Worm (Caenorhabditis elegans) whole organism, L4 larva: Measurements from ENCODE around the gene fbxa-135.

Experiments
- F10B5.3 ChIP-seq: sonication (generic microtip); optimal IDR thresholded peaks from 2 replicates; lab custom pipeline; 2016; ENCODE audit warnings: mild to moderate bottlenecking, missing genetic modification characterization, missing compliant biosample characterization
- Y5F2A.4 ChIP-seq: fragments of 200-800 bp; sonication (Bioruptor generic); optimal IDR thresholded peaks from 2 replicates; lab custom pipeline; 2018; ENCODE audit warnings: mild to moderate bottlenecking, missing genetic modification characterization, missing compliant biosample characterization
- aly-2 ChIP-seq: sonication (generic microtip); optimal IDR thresholded peaks from 2 replicates; lab custom pipeline; 2018; ENCODE audit warnings: missing biosample characterization, missing genetic modification characterization
- ceh-28 ChIP-seq: fragments of 150-350 bp; optimal IDR thresholded peaks from 2 replicates; lab custom pipeline; 2014; ENCODE audit warnings: missing biosample characterization, missing genetic modification reagents, missing genetic modification characterization
- ceh-44 ChIP-seq: fragments of 200-800 bp; sonication (Bioruptor generic); IDR thresholded peaks from 2 replicates; pipeline ENCODE4 v1.3.6; 2022; ENCODE audit warnings: missing genetic modification reagents, missing genetic modification characterization, missing compliant biosample characterization
- daf-12 ChIP-seq: fragments of 150-350 bp; optimal IDR thresholded peaks from 2 replicates; lab custom pipeline; 2014; ENCODE audit warnings: missing biosample characterization, missing genetic modification reagents, missing genetic modification characterization
- daf-16 ChIP-seq, 3 experiments: sonication (generic microtip); optimal IDR thresholded peaks; 2 replicates each; lab custom pipeline; 2016 to 2017; ENCODE audit warnings: missing genetic modification characterization in 3 of 3, missing genetic modification reagents in 3 of 3, mild to moderate bottlenecking in 2 of 3, missing compliant biosample characterization in 2 of 3, missing biosample characterization in 1 of 3, moderate library complexity in 1 of 3
- dmd-9 ChIP-seq: fragments of 200-800 bp; sonication (Bioruptor generic); IDR thresholded peaks from 2 replicates; pipeline ENCODE4 v1.3.6; 2022; ENCODE audit warnings: missing genetic modification reagents, missing genetic modification characterization, missing compliant biosample characterization
- dve-1 ChIP-seq: sonication (generic microtip); optimal IDR thresholded peaks from 2 replicates; lab custom pipeline; 2017; ENCODE audit warnings: antibody characterized with exemption, mild to moderate bottlenecking, missing genetic modification characterization, missing compliant biosample characterization; ENCODE audit not compliant: insufficient read depth
- egl-27 ChIP-seq: sonication (generic microtip); optimal IDR thresholded peaks from 3 replicates; lab custom pipeline; 2017; ENCODE audit warnings: missing biosample characterization, missing genetic modification reagents, missing genetic modification characterization
- fkh-10 ChIP-seq: fragments of 150-350 bp; optimal IDR thresholded peaks from 2 replicates; lab custom pipeline; 2014; ENCODE audit warnings: missing biosample characterization, missing genetic modification reagents, missing genetic modification characterization
- gei-8 ChIP-seq: fragments of 200-800 bp; sonication (Bioruptor generic); optimal IDR thresholded peaks from 2 replicates; lab custom pipeline; 2018; ENCODE audit warnings: mild to moderate bottlenecking, missing genetic modification characterization, missing compliant biosample characterization
- hlh-11 ChIP-seq: fragments of 200-800 bp; sonication (Bioruptor generic); optimal IDR thresholded peaks from 2 replicates; lab custom pipeline; 2018; ENCODE audit warnings: mild to moderate bottlenecking, missing genetic modification characterization, missing compliant biosample characterization
- hmg-1.1 ChIP-seq: fragments of 200-800 bp; sonication (Bioruptor generic); IDR thresholded peaks from 2 replicates; pipeline ENCODE4 v1.3.6; 2022; ENCODE audit warnings: missing genetic modification reagents, missing genetic modification characterization, missing compliant biosample characterization
- jun-1 ChIP-seq: fragments of 150-350 bp; optimal IDR thresholded peaks from 2 replicates; lab custom pipeline; 2014; ENCODE audit warnings: missing biosample characterization, missing genetic modification reagents, missing genetic modification characterization
- lin-1 ChIP-seq: fragments of 200-800 bp; sonication (Bioruptor generic); IDR thresholded peaks from 2 replicates; pipeline ENCODE4 v1.3.6; 2022; ENCODE audit warnings: missing genetic modification reagents, missing genetic modification characterization, missing compliant biosample characterization
- lin-15B ChIP-seq: fragments of 150-350 bp; sonication (generic microtip); optimal IDR thresholded peaks from 3 replicates; lab custom pipeline; 2014; ENCODE audit warnings: missing biosample characterization, missing genetic modification characterization
- lin-38 ChIP-seq: fragments of 200-800 bp; sonication (Bioruptor generic); IDR thresholded peaks from 2 replicates; pipeline ENCODE4 v1.3.6; 2022; ENCODE audit warnings: missing genetic modification reagents, missing genetic modification characterization, missing compliant biosample characterization
- lin-39 ChIP-seq: fragments of 150-350 bp; optimal IDR thresholded peaks from 2 replicates; lab custom pipeline; 2014; ENCODE audit warnings: missing biosample characterization, missing genetic modification reagents, missing genetic modification characterization
- lir-3 ChIP-seq: sonication (generic microtip); optimal IDR thresholded peaks from 2 replicates; lab custom pipeline; 2016; ENCODE audit warnings: mild to moderate bottlenecking, missing genetic modification characterization, missing compliant biosample characterization
- madf-5 ChIP-seq, 2 experiments: fragments of 200-800 bp; sonication (Bioruptor generic); IDR thresholded peaks; 2 replicates each; pipeline ENCODE4 v1.3.6; 2022; ENCODE audit warnings: missing compliant biosample characterization in 2 of 2, missing genetic modification characterization in 2 of 2
- mdl-1 ChIP-seq, 2 experiments: fragments of 150-350 bp in 1 of 2; sonication (generic microtip) in 1 of 2; optimal IDR thresholded peaks; 2 replicates each; lab custom pipeline; 2014 to 2017; ENCODE audit warnings: missing biosample characterization in 2 of 2, missing genetic modification characterization in 2 of 2
- mdt-29 ChIP-seq: fragments of 200-800 bp; sonication (Bioruptor generic); IDR thresholded peaks from 2 replicates; pipeline ENCODE4 v1.3.6; 2022; ENCODE audit warnings: missing genetic modification reagents, missing genetic modification characterization, missing compliant biosample characterization
- mep-1 ChIP-seq: fragments of 150-350 bp; sonication (generic microtip); optimal IDR thresholded peaks from 3 replicates; lab custom pipeline; 2014; ENCODE audit warnings: missing biosample characterization, missing genetic modification characterization
- mxl-2 ChIP-seq: fragments of 200-800 bp; sonication (Bioruptor generic); conservative IDR thresholded peaks from 2 replicates; pipeline ENCODE4 v1.3.6; 2022; ENCODE audit warnings: missing genetic modification reagents, missing genetic modification characterization, missing compliant biosample characterization
- nhr-10 ChIP-seq: fragments of 150-350 bp; optimal IDR thresholded peaks from 2 replicates; lab custom pipeline; 2014; ENCODE audit warnings: missing biosample characterization, missing genetic modification characterization
- nhr-11 ChIP-seq: fragments of 150-350 bp; optimal IDR thresholded peaks from 2 replicates; lab custom pipeline; 2014; ENCODE audit warnings: missing biosample characterization, missing genetic modification characterization
- nhr-111 ChIP-seq: fragments of 200-800 bp; sonication (Bioruptor generic); optimal IDR thresholded peaks from 2 replicates; lab custom pipeline; 2018; ENCODE audit warnings: mild to moderate bottlenecking, missing genetic modification characterization, missing compliant biosample characterization
- nhr-28 ChIP-seq: fragments of 150-350 bp; optimal IDR thresholded peaks from 2 replicates; lab custom pipeline; 2014; ENCODE audit warnings: missing biosample characterization, missing genetic modification characterization
- nhr-42 ChIP-seq: fragments of 200-800 bp; sonication (Bioruptor generic); IDR thresholded peaks from 2 replicates; pipeline ENCODE4 v1.3.6; 2022; ENCODE audit warnings: missing genetic modification characterization, missing compliant biosample characterization
- nhr-48 ChIP-seq: sonication (generic microtip); optimal IDR thresholded peaks from 2 replicates; lab custom pipeline; 2016; ENCODE audit warnings: mild to moderate bottlenecking, missing genetic modification characterization, missing compliant biosample characterization
- nhr-6 ChIP-seq: fragments of 150-350 bp; optimal IDR thresholded peaks from 2 replicates; lab custom pipeline; 2014; ENCODE audit warnings: missing biosample characterization, missing genetic modification characterization
- pha-4 ChIP-seq, 2 experiments: fragments of 150-350 bp in 1 of 2; fragments of 200-800 bp in 1 of 2; sonication (Bioruptor generic) in 1 of 2; IDR thresholded peaks in 1 of 2; optimal IDR thresholded peaks in 1 of 2; 2 replicates each; pipeline versions ENCODE4 v1.3.6 to Lab custom; 2014 to 2022; ENCODE audit warnings: missing genetic modification characterization in 2 of 2, missing genetic modification reagents in 2 of 2, missing biosample characterization in 1 of 2, missing compliant biosample characterization in 1 of 2
- pqm-1 ChIP-seq: sonication (generic microtip); optimal IDR thresholded peaks from 2 replicates; lab custom pipeline; 2017; ENCODE audit warnings: missing biosample characterization, missing genetic modification characterization
- sdz-12 ChIP-seq: fragments of 200-800 bp; sonication (Bioruptor generic); optimal IDR thresholded peaks from 2 replicates; lab custom pipeline; 2018; ENCODE audit warnings: mild to moderate bottlenecking, missing genetic modification characterization, missing compliant biosample characterization
- set-16 ChIP-seq: fragments of 200-800 bp; sonication (Bioruptor generic); IDR thresholded peaks from 2 replicates; pipeline ENCODE4 v1.3.6; 2022; ENCODE audit warnings: missing genetic modification reagents, missing genetic modification characterization, missing compliant biosample characterization
- skn-1 ChIP-seq: fragments of 150-350 bp; optimal IDR thresholded peaks from 2 replicates; lab custom pipeline; 2014; ENCODE audit warnings: missing biosample characterization, missing genetic modification characterization
- snpc-1.2 ChIP-seq: fragments of 200-800 bp; sonication (Bioruptor generic); IDR thresholded peaks from 2 replicates; pipeline ENCODE4 v1.3.6; 2022; ENCODE audit warnings: missing genetic modification reagents, missing genetic modification characterization, missing compliant biosample characterization
- snpc-4 ChIP-seq: fragments of 150-350 bp; optimal IDR thresholded peaks from 2 replicates; lab custom pipeline; 2014; ENCODE audit warnings: missing biosample characterization, missing genetic modification characterization
- unc-39 ChIP-seq: sonication (generic microtip); optimal IDR thresholded peaks from 2 replicates; lab custom pipeline; 2017; ENCODE audit warnings: missing biosample characterization, missing genetic modification characterization
- unc-62 ChIP-seq, 3 experiments: fragments of 150-350 bp in 1 of 3; sonication (generic microtip); optimal IDR thresholded peaks in 2 of 3; peaks in 1 of 3; 1 replicate in 1 of 3; 2 replicates in 2 of 3; lab custom pipeline; 2014 to 2017; ENCODE audit warnings: missing biosample characterization in 3 of 3, missing genetic modification characterization in 3 of 3, missing genetic modification reagents in 3 of 3, missing genotype in 1 of 3
- vab-7 ChIP-seq: fragments of 200-800 bp; sonication (Bioruptor generic); IDR thresholded peaks from 2 replicates; pipeline ENCODE4 v1.3.6; 2022; ENCODE audit warnings: missing genetic modification reagents, missing genetic modification characterization, missing compliant biosample characterization
- zag-1 ChIP-seq: fragments of 150-350 bp; optimal IDR thresholded peaks from 2 replicates; lab custom pipeline; 2014; ENCODE audit warnings: missing biosample characterization, missing genetic modification characterization

fbxa-135 gene

ce11 chrV:15443708-15444107 is 41.6 kb downstream of the fbxa-135 start, which contains the start of gene T26H5.10:
Gene T26H5.10 (minus strand): TSS chrV:15443808.
- TF ChIP-seq gei-8 (GFP tag; lab: Kevin White, UChicago), result no peak
- TF ChIP-seq nhr-11 (tag; lab: Kevin White, UChicago), result no peak
- no peak for TF ChIP-seq snpc-4 (tag; lab: Kevin White, UChicago)
- no peak for TF ChIP-seq mep-1
- TF ChIP-seq dve-1 (tag; lab: Kevin White, UChicago), result no peak
- TF ChIP-seq madf-5 (GFP tag; IDR thresholded peaks at IDR 0.05; lab: Robert Waterston, UW), result no peak
- no peak for TF ChIP-seq skn-1 (tag; lab: Kevin White, UChicago)
- no peak for TF ChIP-seq jun-1 (tag; lab: Kevin White, UChicago)
- TF ChIP-seq nhr-111, result no peak
- no peak for TF ChIP-seq egl-27 (tag; lab: Kevin White, UChicago)
- no peak for TF ChIP-seq fkh-10 (GFP tag; lab: Kevin White, UChicago)
- TF ChIP-seq lin-1, result no peak
- no peak for TF ChIP-seq ceh-28 (tag; lab: Kevin White, UChicago)
- TF ChIP-seq ceh-44 (GFP tag; lab: Robert Waterston, UW), result no peak
- no peak for TF ChIP-seq daf-12 (tag; lab: Kevin White, UChicago)
- TF ChIP-seq nhr-6, result no peak

DNA sequence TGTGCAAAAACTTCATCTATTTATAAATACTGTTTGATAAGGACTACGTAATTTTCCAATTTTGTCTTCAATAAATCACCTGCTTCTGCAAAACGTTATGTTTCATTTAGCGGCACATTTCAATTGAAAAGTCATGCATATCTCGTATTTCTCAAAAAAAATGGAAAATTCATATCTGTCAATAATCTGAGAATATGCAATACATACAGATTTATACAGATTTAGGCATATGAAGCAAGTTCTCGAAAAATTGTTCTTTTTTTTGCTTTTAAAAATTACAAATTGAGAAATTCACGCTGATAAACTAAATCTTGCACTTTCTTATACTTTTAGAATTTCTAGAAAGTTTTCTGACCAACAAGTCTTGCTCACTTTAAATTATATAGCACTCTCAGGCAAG is 42.1 kb downstream of the fbxa-135 start, which contains the start of gene T26H5.11:
Gene T26H5.11 (minus strand): TSS at position 101 of the 400 bp plus-strand sequence.
- TF ChIP-seq ceh-28 (tag; lab: Kevin White, UChicago) (no peak), unc-39 (tag; lab: Kevin White, UChicago) (no peak), mxl-2 (GFP tag; lab: Robert Waterston, UW) (no peak), snpc-1.2 (no peak), lin-39 (tag; lab: Kevin White, UChicago) (no peak)
- TF ChIP-seq, all 104 proteins: peak for 0

DNA sequence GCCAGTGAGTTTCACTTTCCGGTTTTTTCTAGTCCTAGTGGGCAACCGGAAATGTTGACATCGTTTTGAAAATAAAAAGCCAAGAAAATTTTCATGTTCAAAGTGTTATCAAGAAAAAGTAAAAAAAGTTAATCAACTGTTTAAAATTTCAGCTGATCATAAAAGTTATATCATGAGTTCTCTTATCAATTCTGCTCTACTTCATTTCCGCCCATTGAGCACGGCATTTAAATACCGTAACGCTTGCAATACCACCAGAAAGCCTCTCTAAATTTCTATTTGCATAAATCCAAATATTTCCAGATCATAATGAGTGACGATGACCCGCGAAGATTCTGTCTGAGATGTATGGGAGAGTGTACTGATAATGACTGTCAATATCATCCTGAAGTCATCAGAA is 42.6 kb downstream of the fbxa-135 start, which contains the start of gene T26H5.9:
Gene T26H5.9 (plus strand): TSS at position 302 of the 400 bp plus-strand sequence.
- TF ChIP-seq daf-16 (GFP tag; optimal IDR thresholded peaks at IDR 0.05; lab: Kevin White, UChicago) (no peak), daf-16 (tag; optimal IDR thresholded peaks at IDR 0.05; lab: Kevin White, UChicago) (peak; percentile 39), unc-62 (GFP tag; optimal IDR thresholded peaks at IDR 0.05 in 1 of 2; lab: Kevin White, UChicago) (peak in 1 of 2 experiments; percentile 92), unc-62 (tag; optimal IDR thresholded peaks at IDR 0.05; lab: Kevin White, UChicago) (no peak), pqm-1 (tag; lab: Kevin White, UChicago) (peak; percentile 12), dmd-9 (no peak), nhr-28 (peak; percentile 45), lin-39 (tag; lab: Kevin White, UChicago) (no peak)

ce11 chrV:15445437-15445836 is 43.4 kb downstream of the fbxa-135 start, which contains the start of gene srh-239:
Gene srh-239 (plus strand): TSS chrV:15445737.
- no peak for TF ChIP-seq pha-4 (GFP tag; IDR thresholded peaks at IDR 0.05; lab: Robert Waterston, UW)
- TF ChIP-seq pha-4 (tag; optimal IDR thresholded peaks at IDR 0.05; lab: Kevin White, UChicago), result no peak
- no peak for TF ChIP-seq lir-3
- no peak for TF ChIP-seq nhr-42 (GFP tag; lab: Robert Waterston, UW)
- TF ChIP-seq vab-7 (GFP tag; lab: Robert Waterston, UW), result no peak
- TF ChIP-seq nhr-48 (tag; lab: Kevin White, UChicago), result no peak
- no peak for TF ChIP-seq mdt-29 (GFP tag; lab: Robert Waterston, UW)

- TF ChIP-seq zag-1 (tag; lab: Kevin White, UChicago) (no peak), skn-1 (tag; lab: Kevin White, UChicago) (no peak), hlh-11 (no peak), aly-2 (tag; lab: Kevin White, UChicago) (no peak), F10B5.3 (no peak), nhr-10 (tag; lab: Kevin White, UChicago) (no peak), unc-62 (GFP tag; optimal IDR thresholded peaks at IDR 0.05 in 1 of 2; lab: Kevin White, UChicago) (no peak), unc-62 (tag; optimal IDR thresholded peaks at IDR 0.05; lab: Kevin White, UChicago) (no peak), dmd-9 (no peak), lin-15B (tag; lab: Kevin White, UChicago) (no peak), Y5F2A.4 (GFP tag; lab: Kevin White, UChicago) (no peak), lin-38 (GFP tag; lab: Robert Waterston, UW) (no peak), hmg-1.1 (GFP tag; lab: Robert Waterston, UW) (no peak), mdt-29 (GFP tag; lab: Robert Waterston, UW) (no peak), daf-16 (GFP tag; optimal IDR thresholded peaks at IDR 0.05; lab: Kevin White, UChicago) (no peak), daf-16 (tag; optimal IDR thresholded peaks at IDR 0.05; lab: Kevin White, UChicago) (peak; percentile 37), set-16 (GFP tag; lab: Robert Waterston, UW) (no peak), mdl-1 (tag; optimal IDR thresholded peaks at IDR 0.05; lab: Kevin White, UChicago) (no peak), sdz-12 (GFP tag; lab: Kevin White, UChicago) (no peak)
Measured at ce11 chrV:15448408-15448807, 46.3 kb downstream of the fbxa-135 start, which contains the start of gene T26H5.4. Gene T26H5.4 (minus strand): TSS chrV:15448701.
